Worm (Caenorhabditis elegans) whole organism, late embryonic: Measurements from ENCODE around the gene twk-35.

Experiments used
- ceh-22 ChIP-seq: sonication (generic microtip); optimal IDR thresholded peaks from 2 replicates; lab custom pipeline; 2017; ENCODE audit warnings: missing biosample characterization, missing genetic modification characterization
- ceh-24 ChIP-seq: sonication (generic microtip); optimal IDR thresholded peaks from 2 replicates; lab custom pipeline; 2016; ENCODE audit warnings: mild to moderate bottlenecking, missing genetic modification characterization, missing compliant biosample characterization
- dmd-4 ChIP-seq: sonication (generic microtip); optimal IDR thresholded peaks from 2 replicates; lab custom pipeline; 2016; ENCODE audit warnings: borderline replicate concordance, missing genetic modification characterization, missing compliant biosample characterization
- nfya-1 ChIP-seq: sonication (generic microtip); optimal IDR thresholded peaks from 2 replicates; lab custom pipeline; 2017; ENCODE audit warnings: missing genetic modification characterization, mild to moderate bottlenecking, missing compliant biosample characterization, antibody characterized with exemption, moderate library complexity
- pag-3 ChIP-seq: sonication (generic microtip); optimal IDR thresholded peaks from 2 replicates; lab custom pipeline; 2016; ENCODE audit warnings: missing compliant biosample characterization, missing genetic modification characterization, borderline replicate concordance
- unc-55 ChIP-seq: sonication (generic microtip); optimal IDR thresholded peaks from 2 replicates; lab custom pipeline; 2017; ENCODE audit warnings: missing biosample characterization, missing genetic modification reagents, missing genetic modification characterization

ce11 chrV:20829511-20829910 is 33.3 kb upstream of the twk-35 start, which contains the start of gene num-1:
- TF ChIP-seq nfya-1 (tag; lab: Kevin White, UChicago) (no peak), ceh-24 (tag; lab: Kevin White, UChicago) (no peak), dmd-4 (no peak), pag-3 (tag; lab: Kevin White, UChicago) (no peak), ceh-22 (tag; lab: Kevin White, UChicago) (no peak), unc-55 (GFP tag; lab: Kevin White, UChicago) (no peak)
